Worm (Caenorhabditis elegans): ENCODE measurements around the gene AH9.1.

The AH9.1 gene

ce11 chrX:2237438-2237961, 9.3 kb downstream of the AH9.1 start, which contains the start of gene vha-15:
TSS of gene vha-15 (plus strand) at chrX:2237911.
- TF ChIP-seq unc-62 (GFP tag; optimal IDR thresholded peaks at IDR 0.05), result no peak

ce11 chrX:2233929-2234328, 12.9 kb downstream of the AH9.1 start, which contains the start of gene T14F9.2:
TSS of gene T14F9.2 (plus strand) at chrX:2234324.
- no peak for TF ChIP-seq unc-62 (GFP tag; optimal IDR thresholded peaks at IDR 0.05)

- no peak for TF ChIP-seq unc-62 (GFP tag; optimal IDR thresholded peaks at IDR 0.05)
Measured at ce11 chrX:2231346-2231745, 15.5 kb downstream of the AH9.1 start.

- no peak for TF ChIP-seq unc-62 (GFP tag; optimal IDR thresholded peaks at IDR 0.05)
Measured at ce11 chrX:2229305-2230172, 17.3 kb downstream of the AH9.1 start, which contains the start of gene lin-32. TSS of gene lin-32 (minus strand) at chrX:2230122.

- no peak for TF ChIP-seq unc-62 (GFP tag; optimal IDR thresholded peaks at IDR 0.05)
Measured at ce11 chrX:2226875-2227355, 19.9 kb downstream of the AH9.1 start.

- no peak for TF ChIP-seq unc-62 (GFP tag; optimal IDR thresholded peaks at IDR 0.05)
Measured at ce11 chrX:2220850-2221249, 26.0 kb downstream of the AH9.1 start, which contains the start of gene hex-1. TSS of gene hex-1 (plus strand) at chrX:2221150.

ce11 chrX:2219453-2219852, 27.4 kb downstream of the AH9.1 start:
- no peak for TF ChIP-seq unc-62 (GFP tag; optimal IDR thresholded peaks at IDR 0.05)

- no peak for TF ChIP-seq unc-62 (GFP tag; optimal IDR thresholded peaks at IDR 0.05)
Measured at ce11 chrX:2219006-2219405, 27.8 kb downstream of the AH9.1 start.

- no peak for TF ChIP-seq unc-62 (GFP tag; optimal IDR thresholded peaks at IDR 0.05)
Measured at ce11 chrX:2216662-2217061, 30.1 kb downstream of the AH9.1 start.

- TF ChIP-seq unc-62 (GFP tag; optimal IDR thresholded peaks at IDR 0.05), result no peak
Measured at ce11 chrX:2216242-2216641, 30.6 kb downstream of the AH9.1 start.

- TF ChIP-seq unc-62 (GFP tag; optimal IDR thresholded peaks at IDR 0.05), result no peak
Measured at ce11 chrX:2215108-2215507, 31.7 kb downstream of the AH9.1 start.

- TF ChIP-seq unc-62 (GFP tag; optimal IDR thresholded peaks at IDR 0.05), result no peak
Measured at ce11 chrX:2214454-2214853, 32.4 kb downstream of the AH9.1 start.

ce11 chrX:2213400-2214362, 33.1 kb downstream of the AH9.1 start:
- no peak for TF ChIP-seq unc-62 (GFP tag; optimal IDR thresholded peaks at IDR 0.05)

- no peak for TF ChIP-seq unc-62 (GFP tag; optimal IDR thresholded peaks at IDR 0.05)
Measured at ce11 chrX:2212712-2213111, 34.1 kb downstream of the AH9.1 start.

ce11 chrX:2212141-2212540, 34.7 kb downstream of the AH9.1 start:
- no peak for TF ChIP-seq unc-62 (GFP tag; optimal IDR thresholded peaks at IDR 0.05)

ce11 chrX:2210751-2211150, 36.1 kb downstream of the AH9.1 start, which contains the start of gene peb-1:
TSS of gene peb-1 (plus strand) at chrX:2211051.
- TF ChIP-seq unc-62 (GFP tag; optimal IDR thresholded peaks at IDR 0.05), result no peak

Measured in whole organism, dauer.